Fruit fly (Drosophila melanogaster) whole organism, embryonic: ENCODE measurements around the gene mRpL20.

Experiments
- Atf6 ChIP-seq: fragments of 200-800 bp; sonication (Bioruptor generic); IDR thresholded peaks from 2 replicates; pipeline ENCODE4 v1.3.6; 2022; ENCODE audit warnings: missing biosample characterization, missing genetic modification characterization
- BEAF-32 ChIP-seq: fragments of 200-800 bp; sonication (Bioruptor generic); optimal IDR thresholded peaks from 3 replicates; lab custom pipeline; 2017; ENCODE audit warnings: missing biosample characterization, missing genetic modification characterization, mild to moderate bottlenecking, moderate library complexity, missing genetic modification reagents
- Blimp-1 ChIP-seq: fragments of 200-800 bp; sonication (Bioruptor generic); optimal IDR thresholded peaks from 3 replicates; lab custom pipeline; 2018; ENCODE audit warnings: missing biosample characterization, missing genetic modification characterization, mild to moderate bottlenecking, moderate library complexity, missing genetic modification reagents
- CG10209 ChIP-seq: fragments of 200-800 bp; sonication (Bioruptor generic); optimal IDR thresholded peaks from 3 replicates; lab custom pipeline; 2017; ENCODE audit warnings: missing biosample characterization, mild to moderate bottlenecking, missing genetic modification characterization, missing genetic modification reagents
- CG1024 ChIP-seq: fragments of 200-800 bp; sonication (Bioruptor generic); IDR thresholded peaks from 2 replicates; pipeline ENCODE4 v1.3.6; 2022; ENCODE audit warnings: missing biosample characterization, missing genetic modification characterization
- CG12659 ChIP-seq: fragments of 200-800 bp; sonication (Bioruptor generic); optimal IDR thresholded peaks from 3 replicates; lab custom pipeline; 2017; ENCODE audit warnings: mild to moderate bottlenecking, missing biosample characterization, missing genetic modification reagents, missing genetic modification characterization
- CG13775 ChIP-seq: fragments of 200-800 bp; sonication (Bioruptor generic); optimal IDR thresholded peaks from 3 replicates; lab custom pipeline; 2017; ENCODE audit warnings: missing biosample characterization, mild to moderate bottlenecking, missing genetic modification characterization
- CG13894 ChIP-seq: fragments of 200-800 bp; sonication (Bioruptor generic); optimal IDR thresholded peaks from 3 replicates; lab custom pipeline; 2018; ENCODE audit warnings: missing biosample characterization, mild to moderate bottlenecking, missing genetic modification characterization, moderate library complexity
- CG14965 ChIP-seq: fragments of 200-800 bp; sonication (Bioruptor generic); optimal IDR thresholded peaks from 2 replicates; lab custom pipeline; 2016; ENCODE audit warnings: missing biosample characterization, missing genetic modification characterization, borderline replicate concordance
- CG18262 ChIP-seq: fragments of 200-800 bp; optimal IDR thresholded peaks from 3 replicates; lab custom pipeline; 2019; ENCODE audit warnings: missing biosample characterization, mild to moderate bottlenecking, missing genetic modification characterization, moderate library complexity
- CG30431 ChIP-seq: fragments of 200-800 bp; sonication (Bioruptor generic); optimal IDR thresholded peaks from 2 replicates; lab custom pipeline; 2017; ENCODE audit warnings: missing biosample characterization, missing genetic modification characterization
- CG31388 ChIP-seq: fragments of 200-800 bp; sonication (Bioruptor generic); optimal IDR thresholded peaks from 2 replicates; lab custom pipeline; 2016; ENCODE audit warnings: missing biosample characterization, missing genetic modification characterization
- CG34224 ChIP-seq: fragments of 200-800 bp; sonication (Bioruptor generic); IDR thresholded peaks from 3 replicates; pipeline ENCODE4 v1.3.6; 2022; ENCODE audit warnings: missing biosample characterization, missing genetic modification characterization; ENCODE audit not compliant: partially characterized antibody
- CG34422 ChIP-seq: fragments of 200-800 bp; sonication (Bioruptor generic); IDR thresholded peaks from 3 replicates; pipeline ENCODE4 v1.3.6; 2022; ENCODE audit warnings: missing biosample characterization, missing genetic modification characterization
- CG3995 ChIP-seq: fragments of 200-800 bp; sonication (Bioruptor generic); optimal IDR thresholded peaks from 3 replicates; lab custom pipeline; 2016; ENCODE audit warnings: missing biosample characterization, missing genetic modification characterization
- CG4282 ChIP-seq: fragments of 200-800 bp; sonication (Bioruptor generic); optimal IDR thresholded peaks from 2 replicates; lab custom pipeline; 2016; ENCODE audit warnings: missing biosample characterization, missing genetic modification characterization
- CG4404 ChIP-seq: fragments of 200-800 bp; sonication (Bioruptor generic); IDR thresholded peaks from 2 replicates; pipeline ENCODE4 v1.3.6; 2022; ENCODE audit warnings: missing biosample characterization, missing genetic modification characterization
- CG6683 ChIP-seq: fragments of 200-800 bp; sonication (Bioruptor generic); optimal IDR thresholded peaks from 2 replicates; lab custom pipeline; 2017; ENCODE audit warnings: missing biosample characterization, mild to moderate bottlenecking, missing genetic modification characterization, missing genetic modification reagents
- CG6791 ChIP-seq: fragments of 200-800 bp; sonication (Bioruptor generic); IDR thresholded peaks from 3 replicates; pipeline ENCODE4 v1.3.6; 2022; ENCODE audit warnings: missing biosample characterization, missing genetic modification characterization; ENCODE audit not compliant: partially characterized antibody
- CG7963 ChIP-seq: fragments of 200-800 bp; sonication (Bioruptor generic); IDR thresholded peaks from 3 replicates; pipeline ENCODE4 v1.3.6; 2022; ENCODE audit warnings: missing biosample characterization, missing genetic modification characterization; ENCODE audit not compliant: partially characterized antibody
- CG7987 ChIP-seq: fragments of 200-800 bp; sonication (Bioruptor generic); optimal IDR thresholded peaks from 2 replicates; lab custom pipeline; 2018; ENCODE audit warnings: missing biosample characterization, mild to moderate bottlenecking, missing genetic modification characterization, moderate library complexity
- CG8290 ChIP-seq, 3 experiments: fragments of 200-800 bp; sonication (Bioruptor generic); optimal IDR thresholded peaks; 2 replicates each; lab custom pipeline; 2016 to 2019; ENCODE audit warnings: missing biosample characterization in 3 of 3, missing genetic modification characterization in 3 of 3, mild to moderate bottlenecking in 2 of 3, moderate library complexity in 1 of 3
- CG8924 ChIP-seq: fragments of 200-800 bp; optimal IDR thresholded peaks from 3 replicates; lab custom pipeline; 2019; ENCODE audit warnings: missing biosample characterization, mild to moderate bottlenecking, missing genetic modification characterization, moderate library complexity
- CG8944 ChIP-seq: fragments of 200-800 bp; sonication (Bioruptor generic); optimal IDR thresholded peaks from 3 replicates; lab custom pipeline; 2016; ENCODE audit warnings: missing biosample characterization, missing genetic modification characterization
- Dad ChIP-seq: fragments of 200-800 bp; sonication (Bioruptor generic); optimal IDR thresholded peaks from 3 replicates; lab custom pipeline; 2016; ENCODE audit warnings: missing biosample characterization, missing genetic modification characterization
- Fer1 ChIP-seq: fragments of 200-800 bp; sonication (Bioruptor generic); optimal IDR thresholded peaks from 2 replicates; lab custom pipeline; 2017; ENCODE audit warnings: missing biosample characterization, mild to moderate bottlenecking, missing genetic modification characterization
- HLH4C ChIP-seq: fragments of 200-800 bp; sonication (Bioruptor generic); IDR thresholded peaks from 3 replicates; pipeline ENCODE4 v1.3.6; 2022; ENCODE audit warnings: missing biosample characterization, missing genetic modification characterization; ENCODE audit not compliant: partially characterized antibody
- Lhr ChIP-seq: fragments of 200-800 bp; sonication (Bioruptor generic); optimal IDR thresholded peaks from 3 replicates; lab custom pipeline; 2017; ENCODE audit warnings: mild to moderate bottlenecking, missing biosample characterization, missing genetic modification reagents, missing genetic modification characterization
- Nf-YC ChIP-seq: fragments of 200-800 bp; optimal IDR thresholded peaks from 3 replicates; lab custom pipeline; 2019; ENCODE audit warnings: missing biosample characterization, mild to moderate bottlenecking, missing genetic modification characterization, moderate library complexity
- Sry-δ ChIP-seq: fragments of 200-800 bp; sonication (Bioruptor generic); optimal IDR thresholded peaks from 2 replicates; lab custom pipeline; 2016; ENCODE audit warnings: missing biosample characterization, missing genetic modification characterization
- TFAM ChIP-seq: fragments of 200-800 bp; sonication (Bioruptor generic); optimal IDR thresholded peaks from 2 replicates; lab custom pipeline; 2017; ENCODE audit warnings: missing biosample characterization, missing genetic modification characterization, inconsistent platforms
- Xrp1 ChIP-seq: fragments of 200-800 bp; sonication (Bioruptor generic); IDR thresholded peaks from 2 replicates; pipeline ENCODE4 v1.3.6; 2022; ENCODE audit warnings: missing biosample characterization, missing genetic modification characterization
- btn ChIP-seq: fragments of 200-800 bp; sonication (Bioruptor generic); optimal IDR thresholded peaks from 2 replicates; lab custom pipeline; 2016; ENCODE audit warnings: missing biosample characterization, missing genetic modification characterization
- cas ChIP-seq: fragments of 200-800 bp; sonication (Bioruptor generic); IDR thresholded peaks from 2 replicates; pipeline ENCODE4 v1.3.6; 2022; ENCODE audit warnings: missing biosample characterization, missing genetic modification characterization
- cg ChIP-seq: fragments of 200-800 bp; sonication (Bioruptor generic); optimal IDR thresholded peaks from 3 replicates; lab custom pipeline; 2019; ENCODE audit warnings: missing biosample characterization, mild to moderate bottlenecking, missing genetic modification characterization, moderate library complexity
- chif ChIP-seq, 2 experiments: fragments of 200-800 bp; sonication (Bioruptor generic); optimal IDR thresholded peaks; 3 replicates each; lab custom pipeline; 2016; ENCODE audit warnings: missing biosample characterization in 2 of 2, missing genetic modification characterization in 2 of 2
- crol ChIP-seq: fragments of 200-800 bp; sonication (Bioruptor generic); IDR thresholded peaks from 2 replicates; pipeline ENCODE4 v1.3.6; 2022; ENCODE audit warnings: missing biosample characterization, missing genetic modification characterization
- gro ChIP-seq: fragments of 200-800 bp; sonication (Bioruptor generic); optimal IDR thresholded peaks from 2 replicates; lab custom pipeline; 2016; ENCODE audit warnings: missing biosample characterization, missing genetic modification characterization
- ind ChIP-seq: fragments of 200-800 bp; sonication (Bioruptor generic); optimal IDR thresholded peaks from 3 replicates; lab custom pipeline; 2016; ENCODE audit warnings: missing biosample characterization, missing genetic modification characterization
- mam ChIP-seq: fragments of 200-800 bp; sonication (Bioruptor generic); optimal IDR thresholded peaks from 3 replicates; lab custom pipeline; 2016; ENCODE audit warnings: missing biosample characterization, missing genetic modification characterization
- mld ChIP-seq: fragments of 200-800 bp; sonication (Bioruptor generic); IDR thresholded peaks from 3 replicates; pipeline ENCODE4 v1.3.6; 2022; ENCODE audit warnings: missing biosample characterization, missing genetic modification characterization; ENCODE audit not compliant: partially characterized antibody
- odd ChIP-seq: fragments of 200-800 bp; sonication (Bioruptor generic); optimal IDR thresholded peaks from 2 replicates; lab custom pipeline; 2017; ENCODE audit warnings: missing biosample characterization, mild to moderate bottlenecking, missing genetic modification characterization
- psq ChIP-seq: fragments of 200-800 bp; sonication (Bioruptor generic); optimal IDR thresholded peaks from 2 replicates; lab custom pipeline; 2017; ENCODE audit warnings: missing biosample characterization, missing genetic modification characterization
- pum ChIP-seq: fragments of 200-800 bp; sonication (Bioruptor generic); optimal IDR thresholded peaks from 2 replicates; lab custom pipeline; 2016; ENCODE audit warnings: missing biosample characterization, missing genetic modification characterization
- sim ChIP-seq: fragments of 200-800 bp; sonication (Bioruptor generic); IDR thresholded peaks from 2 replicates; pipeline ENCODE4 v1.3.6; 2022; ENCODE audit warnings: missing biosample characterization, missing genetic modification characterization
- slp2 ChIP-seq: fragments of 200-800 bp; sonication (Bioruptor generic); optimal IDR thresholded peaks from 2 replicates; lab custom pipeline; 2016; ENCODE audit warnings: missing biosample characterization, missing genetic modification characterization
- tna ChIP-seq: fragments of 200-800 bp; sonication (Bioruptor generic); IDR thresholded peaks from 2 replicates; pipeline ENCODE4 v1.3.6; 2022; ENCODE audit warnings: missing biosample characterization, missing genetic modification characterization; ENCODE audit not compliant: partially characterized antibody
- trh ChIP-seq: fragments of 200-800 bp; sonication (Bioruptor generic); optimal IDR thresholded peaks from 2 replicates; lab custom pipeline; 2016; ENCODE audit warnings: missing biosample characterization, missing genetic modification characterization
- unpg ChIP-seq: fragments of 200-800 bp; sonication (Bioruptor generic); optimal IDR thresholded peaks from 3 replicates; lab custom pipeline; 2018; ENCODE audit warnings: missing biosample characterization, mild to moderate bottlenecking, missing genetic modification characterization, moderate library complexity
- wor ChIP-seq: fragments of 200-800 bp; sonication (Bioruptor generic); IDR thresholded peaks from 2 replicates; pipeline ENCODE4 v1.3.6; 2022; ENCODE audit warnings: missing biosample characterization, missing genetic modification characterization

mRpL20 gene

dm6 chr3L:13007946-13008462, 9.7 kb downstream of the mRpL20 start (continued):
- no peak; the same call in 2 of the 3 replicates for TF ChIP-seq CG7963 (GFP tag; lab: Robert Waterston, UW)
- TF ChIP-seq CG7987 (GFP tag; lab: Kevin White, UChicago) = no peak
- TF ChIP-seq Nf-YC (tag; lab: Kevin White, UChicago) = no peak
- TF ChIP-seq cg (GFP tag; lab: Kevin White, UChicago) = no peak
- peak; percentile 78 for TF ChIP-seq HLH4C (GFP tag; lab: Robert Waterston, UW)
- TF ChIP-seq Blimp-1 (GFP tag; lab: Kevin White, UChicago) = no peak
- TF ChIP-seq CG30431 = no peak
- TF ChIP-seq CG4404 (GFP tag; lab: Robert Waterston, UW) = no peak
- no peak for TF ChIP-seq mam
- no peak for TF ChIP-seq TFAM (GFP tag; lab: Kevin White, UChicago)
- peak; percentile 27; the same call in 1 of the 2 replicates for TF ChIP-seq tna (GFP tag; lab: Robert Waterston, UW)
- TF ChIP-seq pum (GFP tag; lab: Kevin White, UChicago) = no peak
- TF ChIP-seq CG1024 (GFP tag; lab: Robert Waterston, UW) = no peak
- TF ChIP-seq psq = no peak
- TF ChIP-seq Lhr = no peak
- TF ChIP-seq Fer1 = no peak
- peak; percentile 15 for TF ChIP-seq CG8290 (GFP tag; optimal IDR thresholded peaks at IDR 0.05; lab: Kevin White, UChicago)
- TF ChIP-seq CG8290 (tag; optimal IDR thresholded peaks at IDR 0.05; lab: Kevin White, UChicago) = no peak
- TF ChIP-seq chif (GFP tag; optimal IDR thresholded peaks at IDR 0.05; lab: Kevin White, UChicago) = no peak
- peak; percentile 55; the same call in 2 of the 3 replicates for TF ChIP-seq CG34224 (GFP tag; lab: Robert Waterston, UW)
- no peak for TF ChIP-seq trh (GFP tag; lab: Kevin White, UChicago)
- peak; percentile 27 for TF ChIP-seq CG18262 (tag; lab: Kevin White, UChicago)
- no peak for TF ChIP-seq btn
- TF ChIP-seq odd (GFP tag; lab: Kevin White, UChicago) = no peak
- TF ChIP-seq CG13775 (GFP tag; lab: Kevin White, UChicago) = no peak
- TF ChIP-seq CG8944 = no peak
- peak; percentile 13 for TF ChIP-seq Sry-δ
- no peak for TF ChIP-seq unpg (GFP tag; lab: Kevin White, UChicago)
- no peak for TF ChIP-seq CG10209 (GFP tag; lab: Kevin White, UChicago)
- no peak for TF ChIP-seq crol (GFP tag; lab: Robert Waterston, UW)
- TF ChIP-seq CG14965 (GFP tag; lab: Kevin White, UChicago) = no peak
- no peak for TF ChIP-seq Xrp1
- no peak for TF ChIP-seq CG4282 (GFP tag; lab: Kevin White, UChicago)
- no peak for TF ChIP-seq slp2 (GFP tag; lab: Kevin White, UChicago)
- TF ChIP-seq CG31388 = no peak
- no peak for TF ChIP-seq sim (GFP tag; lab: Robert Waterston, UW)
- TF ChIP-seq CG13894 (tag; lab: Kevin White, UChicago) = no peak
- TF ChIP-seq wor = no peak
- TF ChIP-seq gro (GFP tag; lab: Kevin White, UChicago) = no peak
- TF ChIP-seq CG8924 (tag; lab: Kevin White, UChicago) = no peak
- TF ChIP-seq CG3995 (GFP tag; lab: Kevin White, UChicago) = peak; percentile 69
- peak; percentile 67 for TF ChIP-seq BEAF-32 (GFP tag; lab: Kevin White, UChicago)
- no peak for TF ChIP-seq mld
- TF ChIP-seq CG12659 (GFP tag; lab: Kevin White, UChicago) = peak; percentile 12
- TF ChIP-seq Dad = no peak
- TF ChIP-seq CG34422 (GFP tag; lab: Robert Waterston, UW) = no peak
- TF ChIP-seq ind (GFP tag; lab: Kevin White, UChicago) = no peak
- TF ChIP-seq Atf6 (GFP tag; lab: Robert Waterston, UW) = no peak
- TF ChIP-seq CG6791 (GFP tag; lab: Robert Waterston, UW) = peak; percentile 71
- no peak for TF ChIP-seq cas (GFP tag; lab: Robert Waterston, UW)
- TF ChIP-seq CG6683 (GFP tag; lab: Kevin White, UChicago) = no peak
